Fruit fly (Drosophila melanogaster) whole organism, pupa: Measurements from ENCODE around the gene CtIP.

Source experiments
- CG10348 ChIP-seq: fragments of 200-800 bp; sonication (Bioruptor generic); IDR thresholded peaks from 2 replicates; pipeline ENCODE4 v1.3.6; 2022; ENCODE audit warnings: missing biosample characterization, missing genetic modification characterization
- CG12605 ChIP-seq: fragments of 200-800 bp; sonication (Bioruptor generic); IDR thresholded peaks from 2 replicates; pipeline ENCODE4 v1.3.6; 2022; ENCODE audit warnings: missing biosample characterization, missing genetic modification characterization
- CG14655 ChIP-seq: fragments of 200-800 bp; sonication (Bioruptor generic); optimal IDR thresholded peaks from 3 replicates; lab custom pipeline; 2017; ENCODE audit warnings: mild to moderate bottlenecking, missing biosample characterization, missing genetic modification reagents, missing genetic modification characterization
- CG15710 ChIP-seq: fragments of 200-800 bp; sonication (Bioruptor generic); optimal IDR thresholded peaks from 2 replicates; lab custom pipeline; 2018; ENCODE audit warnings: missing biosample characterization, mild to moderate bottlenecking, missing genetic modification characterization, moderate library complexity
- CG32121 ChIP-seq: fragments of 200-800 bp; sonication (Bioruptor generic); IDR thresholded peaks from 2 replicates; pipeline ENCODE4 v1.3.6; 2022; ENCODE audit warnings: missing biosample characterization, missing genetic modification characterization
- CG34367 ChIP-seq: fragments of 200-800 bp; sonication (Bioruptor generic); optimal IDR thresholded peaks from 2 replicates; lab custom pipeline; 2018; ENCODE audit warnings: missing biosample characterization, mild to moderate bottlenecking, missing genetic modification characterization
- CG4496 ChIP-seq: fragments of 200-800 bp; sonication (Bioruptor generic); IDR thresholded peaks from 3 replicates; pipeline ENCODE4 v1.3.6; 2022; ENCODE audit warnings: missing biosample characterization, missing genetic modification characterization
- CG8301 ChIP-seq: fragments of 200-800 bp; sonication (Bioruptor generic); optimal IDR thresholded peaks from 2 replicates; lab custom pipeline; 2018; ENCODE audit warnings: missing biosample characterization, mild to moderate bottlenecking, missing genetic modification characterization
- CG9948 ChIP-seq: fragments of 200-800 bp; sonication (Bioruptor generic); optimal IDR thresholded peaks from 2 replicates; lab custom pipeline; 2018; ENCODE audit warnings: missing biosample characterization, mild to moderate bottlenecking, missing genetic modification characterization, moderate library complexity
- EcR ChIP-seq: fragments of 200-800 bp; sonication (Bioruptor generic); optimal IDR thresholded peaks from 3 replicates; lab custom pipeline; 2019; ENCODE audit warnings: missing biosample characterization, missing genetic modification characterization, mild to moderate bottlenecking, moderate library complexity, missing genetic modification reagents
- Pif1A ChIP-seq: fragments of 200-800 bp; sonication (Bioruptor generic); optimal IDR thresholded peaks from 3 replicates; lab custom pipeline; 2016; ENCODE audit warnings: missing biosample characterization, missing genetic modification characterization
- Pif1B ChIP-seq: fragments of 200-800 bp; sonication (Bioruptor generic); optimal IDR thresholded peaks from 3 replicates; lab custom pipeline; 2016; ENCODE audit warnings: missing biosample characterization, missing genetic modification characterization
- Snoo ChIP-seq: fragments of 200-800 bp; sonication (Bioruptor generic); optimal IDR thresholded peaks from 3 replicates; lab custom pipeline; 2017; ENCODE audit warnings: missing biosample characterization, mild to moderate bottlenecking, missing genetic modification characterization, inconsistent platforms
- gl ChIP-seq: fragments of 200-800 bp; sonication (Bioruptor generic); optimal IDR thresholded peaks from 2 replicates; lab custom pipeline; 2018; ENCODE audit warnings: missing biosample characterization, mild to moderate bottlenecking, missing genetic modification characterization

DNA sequence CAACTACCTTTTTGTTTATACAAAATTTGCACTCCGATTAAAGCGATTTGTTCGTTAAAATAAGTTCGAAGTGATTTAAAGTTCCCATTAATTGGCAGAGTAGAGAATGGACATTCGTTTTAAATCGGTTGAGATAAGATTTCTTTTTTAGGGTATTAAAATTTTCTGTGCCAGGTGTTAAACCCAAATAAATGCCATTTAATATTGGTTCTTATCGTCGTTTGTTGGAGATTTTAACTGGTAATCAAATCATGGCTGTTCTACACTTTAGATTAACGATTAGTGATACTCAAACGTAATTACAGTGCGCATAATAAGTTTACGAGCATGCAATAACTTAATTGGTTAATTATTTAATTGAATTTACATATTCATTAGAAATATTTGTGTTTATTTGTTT lies 26.3 kb downstream of the CtIP start:
- TF ChIP-seq gl (tag; lab: Kevin White, UChicago) (no peak), CG14655 (no peak), CG34367 (tag; lab: Kevin White, UChicago) (no peak), Pif1B (GFP tag; lab: Kevin White, UChicago) (no peak), CG32121 (no peak), EcR (GFP tag; lab: Kevin White, UChicago) (no peak), CG10348 (GFP tag; lab: Robert Waterston, UW) (no peak), CG4496 (GFP tag; lab: Robert Waterston, UW) (no peak), Pif1A (GFP tag; lab: Kevin White, UChicago) (no peak), CG9948 (tag; lab: Kevin White, UChicago) (no peak), Snoo (tag; lab: Kevin White, UChicago) (no peak), CG15710 (no peak), CG8301 (tag; lab: Kevin White, UChicago) (no peak), CG12605 (no peak)
